Fruit fly (Drosophila melanogaster): Measurements from ENCODE around the gene CG5783.

Gene CG5783

dm6 chr2L:18148552-18149219, 7.2 kb upstream of the CG5783 start (continued):
- TF ChIP-seq NC2α (GFP tag; optimal IDR thresholded peaks at IDR 0.05) (no peak), CG6813 (GFP tag; optimal IDR thresholded peaks at IDR 0.05) (peak; percentile 88), Hr3 (GFP tag; optimal IDR thresholded peaks at IDR 0.05) (no peak), sisA (GFP tag; IDR thresholded peaks at IDR 0.05) (no peak), stc (GFP tag; IDR thresholded peaks at IDR 0.05) (peak; percentile 49; the same call in 1 of the 2 replicates), sim (GFP tag; IDR thresholded peaks at IDR 0.05) (no peak), CG31441 (GFP tag; IDR thresholded peaks at IDR 0.05) (peak; percentile 45; the same call in 1 of the 2 replicates), toy (GFP tag; IDR thresholded peaks at IDR 0.05) (peak; percentile 23; the same call in 1 of the 2 replicates), CG14014 (GFP tag; IDR thresholded peaks at IDR 0.05) (peak; percentile 70; the same call in 1 of the 2 replicates), Bdp1 (GFP tag; optimal IDR thresholded peaks at IDR 0.05) (peak; percentile 43), hkb (optimal IDR thresholded peaks at IDR 0.05) (no peak), hkb (GFP tag; IDR thresholded peaks at IDR 0.05) (peak; percentile 82), H2.0 (GFP tag; IDR thresholded peaks at IDR 0.05) (no peak; the same call in 1 of the 2 replicates), NK7.1 (GFP tag; optimal IDR thresholded peaks at IDR 0.05) (no peak), ci (GFP tag; IDR thresholded peaks at IDR 0.05) (peak; percentile 87), CG12744 (GFP tag; optimal IDR thresholded peaks at IDR 0.05) (no peak), CG1647 (GFP tag; optimal IDR thresholded peaks at IDR 0.05) (peak; percentile 20), fd3F (GFP tag; optimal IDR thresholded peaks at IDR 0.05) (peak; percentile 22), hbn (GFP tag; IDR thresholded peaks at IDR 0.05; ENCODE audit: partially characterized antibody) (no peak), CG17568 (GFP tag; optimal IDR thresholded peaks at IDR 0.05) (peak; percentile 88), PHDP (tag; optimal IDR thresholded peaks at IDR 0.05) (peak; percentile 76), D19A (tag; optimal IDR thresholded peaks at IDR 0.05) (peak; percentile 7), ham (GFP tag; IDR thresholded peaks at IDR 0.05) (no peak), B-H1 (GFP tag; IDR thresholded peaks at IDR 0.05) (peak; percentile 32; the same call in 1 of the 3 replicates), CG13123 (GFP tag; optimal IDR thresholded peaks at IDR 0.05) (peak; percentile 51), sqz (GFP tag; optimal IDR thresholded peaks at IDR 0.05) (peak; percentile 58), CG12299 (tag; optimal IDR thresholded peaks at IDR 0.05) (peak; percentile 56), CG18262 (tag; optimal IDR thresholded peaks at IDR 0.05) (peak; percentile 53), Opbp (GFP tag; IDR thresholded peaks at IDR 0.05; ENCODE audit: partially characterized antibody) (no peak), fd96Cb (tag; optimal IDR thresholded peaks at IDR 0.05) (peak; percentile 40), ara (GFP tag; IDR thresholded peaks at IDR 0.05) (peak; percentile 71; the same call in 1 of the 2 replicates), eyg (GFP tag; optimal IDR thresholded peaks at IDR 0.05) (no peak), Vsx1 (GFP tag; optimal IDR thresholded peaks at IDR 0.05) (peak; percentile 82), Deaf1 (tag; optimal IDR thresholded peaks at IDR 0.05) (peak; percentile 32), CG12391 (tag; optimal IDR thresholded peaks at IDR 0.05) (no peak), CG15073 (GFP tag; optimal IDR thresholded peaks at IDR 0.05) (no peak), danr (GFP tag; IDR thresholded peaks at IDR 0.05) (no peak), CG11696 (GFP tag; IDR thresholded peaks at IDR 0.05) (no peak), Fer2 (tag; optimal IDR thresholded peaks at IDR 0.05) (peak; percentile 20), HLH54F (GFP tag; optimal IDR thresholded peaks at IDR 0.05) (peak; percentile 6), Dip2 (GFP tag; IDR thresholded peaks at IDR 0.05) (no peak), cato (GFP tag; optimal IDR thresholded peaks at IDR 0.05; ENCODE audit: borderline replicate concordance) (no peak), sens-2 (GFP tag; IDR thresholded peaks at IDR 0.05) (0 out of 2 replicates have a peak, but pooled peaks have one; percentile 6), bsh (GFP tag; optimal IDR thresholded peaks at IDR 0.05) (peak in 1 of 2 experiments; percentile 82), CG12219 (GFP tag; optimal IDR thresholded peaks at IDR 0.05) (peak; percentile 72), hb (GFP tag; IDR thresholded peaks at IDR 0.05; ENCODE audit: partially characterized antibody) (no peak), Fer1 (GFP tag; optimal IDR thresholded peaks at IDR 0.05) (peak; percentile 85), CG10147 (GFP tag; optimal IDR thresholded peaks at IDR 0.05) (peak; percentile 54), CG12236 (GFP tag; optimal IDR thresholded peaks at IDR 0.05) (peak; percentile 62), nerfin-1 (tag; optimal IDR thresholded peaks at IDR 0.05) (peak; percentile 66)

Data from whole organism, embryonic.